Fruit fly (Drosophila melanogaster) whole organism, wandering third instar larva: Measurements from ENCODE around the gene mil.
A peak's percentile ranks its signal among the peaks of the same experiment; 100 is the strongest.

Experiments
- CG32264 ChIP-seq: fragments of 200-800 bp; sonication (Bioruptor generic); optimal IDR thresholded peaks from 2 replicates; lab custom pipeline; 2016; ENCODE audit warnings: missing biosample characterization, missing genetic modification characterization
- CG9705 ChIP-seq: fragments of 200-800 bp; sonication (Bioruptor generic); optimal IDR thresholded peaks from 2 replicates; lab custom pipeline; 2018; ENCODE audit warnings: missing biosample characterization, mild to moderate bottlenecking, missing genetic modification characterization
- Dfd ChIP-seq: fragments of >200 bp; optimal IDR thresholded peaks from 2 replicates; lab custom pipeline; 2017; ENCODE audit warnings: missing biosample characterization, missing genetic modification characterization
- Dif ChIP-seq: fragments of 200-275, 200-300 bp; sonication (Bioruptor generic); optimal IDR thresholded peaks from 2 replicates; lab custom pipeline; 2018; ENCODE audit warnings: missing biosample characterization, missing genetic modification characterization; ENCODE audit not compliant: partially characterized antibody
- HLH106 ChIP-seq: fragments of 200-800 bp; optimal IDR thresholded peaks from 3 replicates; lab custom pipeline; 2019; ENCODE audit warnings: missing biosample characterization, mild to moderate bottlenecking, missing genetic modification characterization, moderate library complexity
- Hnf4 ChIP-seq: fragments of 200-800 bp; sonication (Bioruptor generic); optimal IDR thresholded peaks from 2 replicates; lab custom pipeline; 2016; ENCODE audit warnings: missing biosample characterization, mild to moderate bottlenecking, missing genetic modification characterization
- Hr78 ChIP-seq: fragments of >200 bp; optimal IDR thresholded peaks from 2 replicates; lab custom pipeline; 2017; ENCODE audit warnings: missing biosample characterization, missing genetic modification characterization
- Hr83 ChIP-seq: fragments of 200-300 bp; sonication (Bioruptor generic); optimal IDR thresholded peaks from 2 replicates; lab custom pipeline; 2016; ENCODE audit warnings: missing biosample characterization, mild to moderate bottlenecking, missing genetic modification characterization, moderate library complexity; ENCODE audit not compliant: poor library complexity, severe bottlenecking
- Mio ChIP-seq: sonication (Bioruptor generic); optimal IDR thresholded peaks from 2 replicates; lab custom pipeline; 2016; ENCODE audit warnings: missing biosample characterization, missing genetic modification characterization
- Myc ChIP-seq: fragments of >200 bp; optimal IDR thresholded peaks from 2 replicates; lab custom pipeline; 2017
- N ChIP-seq: fragments of >200 bp; optimal IDR thresholded peaks from 2 replicates; lab custom pipeline; 2018; ENCODE audit warnings: missing biosample characterization, missing external identifiers, missing genetic modification characterization
- OdsH ChIP-seq: fragments of 200-800 bp; sonication (Bioruptor generic); optimal IDR thresholded peaks from 2 replicates; lab custom pipeline; 2016; ENCODE audit warnings: missing biosample characterization, mild to moderate bottlenecking, missing genetic modification characterization
- Rel ChIP-seq, 2 experiments: fragments of 200-800 bp; sonication (Bioruptor generic) in 1 of 2; optimal IDR thresholded peaks; 2 replicates in 1 of 2; 3 replicates in 1 of 2; lab custom pipeline; 2016 to 2019; ENCODE audit warnings: mild to moderate bottlenecking in 2 of 2, missing biosample characterization in 2 of 2, missing genetic modification characterization in 2 of 2, moderate library complexity in 1 of 2
- Sp1 ChIP-seq: fragments of 200-800 bp; sonication (Bioruptor generic); optimal IDR thresholded peaks from 3 replicates; lab custom pipeline; 2019; ENCODE audit warnings: missing biosample characterization, mild to moderate bottlenecking, missing genetic modification characterization, moderate library complexity
- Vsx2 ChIP-seq: fragments of 200-300, 225-300 bp; sonication (Bioruptor generic); optimal IDR thresholded peaks from 2 replicates; lab custom pipeline; 2018; ENCODE audit warnings: missing biosample characterization, missing genetic modification characterization; ENCODE audit not compliant: partially characterized antibody
- br ChIP-seq: fragments of 200-800 bp; sonication (Bioruptor generic); optimal IDR thresholded peaks from 2 replicates; lab custom pipeline; 2016; ENCODE audit warnings: missing biosample characterization, missing genetic modification characterization
- brk ChIP-seq: fragments of 200-800 bp; sonication (Bioruptor generic); optimal IDR thresholded peaks from 2 replicates; lab custom pipeline; 2016; ENCODE audit warnings: missing biosample characterization, mild to moderate bottlenecking, missing genetic modification characterization
- dl ChIP-seq, 2 experiments: fragments of 175-275, 200-275 bp in 1 of 2; fragments of 200-275 bp in 1 of 2; sonication (Bioruptor generic); optimal IDR thresholded peaks; lab custom pipeline; 2018; ENCODE audit warnings: mild to moderate bottlenecking in 2 of 2, missing biosample characterization in 2 of 2, missing genetic modification characterization in 2 of 2, moderate library complexity in 2 of 2; ENCODE audit not compliant: partially characterized antibody in 2 of 2, insufficient read depth in 1 of 2
- dsf ChIP-seq: sonication (Bioruptor generic); optimal IDR thresholded peaks from 2 replicates; lab custom pipeline; 2016; ENCODE audit warnings: missing biosample characterization, missing genetic modification characterization, borderline replicate concordance
- ey ChIP-seq: fragments of 200-800 bp; sonication (Bioruptor generic); optimal IDR thresholded peaks from 2 replicates; lab custom pipeline; 2016; ENCODE audit warnings: missing biosample characterization, missing genetic modification characterization
- foxo ChIP-seq, 2 experiments: fragments of 200-800 bp; sonication (Bioruptor generic); optimal IDR thresholded peaks; 2 replicates in 1 of 2; 3 replicates in 1 of 2; lab custom pipeline; 2016 to 2017; ENCODE audit warnings: missing biosample characterization in 2 of 2, missing genetic modification characterization in 2 of 2
- h ChIP-seq: fragments of 200-800 bp; sonication (Bioruptor generic); optimal IDR thresholded peaks from 3 replicates; lab custom pipeline; 2016; ENCODE audit warnings: missing biosample characterization, mild to moderate bottlenecking, missing genetic modification characterization
- jim ChIP-seq: fragments of 175-275, 200-325 bp; sonication (Bioruptor generic); optimal IDR thresholded peaks from 2 replicates; lab custom pipeline; 2016; ENCODE audit warnings: missing biosample characterization, mild to moderate bottlenecking, missing genetic modification characterization
- pan ChIP-seq: fragments of >200 bp; optimal IDR thresholded peaks from 2 replicates; lab custom pipeline; 2017
- rgr ChIP-seq: fragments of 200-800 bp; sonication (Bioruptor generic); optimal IDR thresholded peaks from 3 replicates; lab custom pipeline; 2016; ENCODE audit warnings: missing biosample characterization, mild to moderate bottlenecking, missing genetic modification characterization
- sage ChIP-seq: fragments of 200-800 bp; sonication (Bioruptor generic); optimal IDR thresholded peaks from 2 replicates; lab custom pipeline; 2016; ENCODE audit warnings: missing biosample characterization, mild to moderate bottlenecking, missing genetic modification characterization
- sv ChIP-seq: fragments of 200-800 bp; sonication (Bioruptor generic); optimal IDR thresholded peaks from 3 replicates; lab custom pipeline; 2016; ENCODE audit warnings: missing biosample characterization, missing genetic modification characterization

The mil gene

dm6 chr3R:27928140-27928539, 15.9 kb downstream of the mil start, which contains the start of gene nenya:
Gene nenya, minus strand, starts transcription at chr3R:27928174.
- TF ChIP-seq CG9705 (GFP tag; lab: Kevin White, UChicago) (no peak), OdsH (GFP tag; lab: Kevin White, UChicago) (no peak), brk (GFP tag; lab: Kevin White, UChicago) (no peak), Dfd (GFP tag; lab: Kevin White, UChicago) (no peak), Vsx2 (no peak), Hnf4 (no peak), rgr (GFP tag; lab: Kevin White, UChicago) (no peak), Rel (GFP tag; optimal IDR thresholded peaks at IDR 0.05; lab: Kevin White, UChicago) (no peak), Rel (tag; optimal IDR thresholded peaks at IDR 0.05; lab: Kevin White, UChicago) (no peak), Sp1 (no peak), pan (lab: Kevin White, UChicago) (no peak), sage (GFP tag; lab: Kevin White, UChicago) (no peak)

DNA sequence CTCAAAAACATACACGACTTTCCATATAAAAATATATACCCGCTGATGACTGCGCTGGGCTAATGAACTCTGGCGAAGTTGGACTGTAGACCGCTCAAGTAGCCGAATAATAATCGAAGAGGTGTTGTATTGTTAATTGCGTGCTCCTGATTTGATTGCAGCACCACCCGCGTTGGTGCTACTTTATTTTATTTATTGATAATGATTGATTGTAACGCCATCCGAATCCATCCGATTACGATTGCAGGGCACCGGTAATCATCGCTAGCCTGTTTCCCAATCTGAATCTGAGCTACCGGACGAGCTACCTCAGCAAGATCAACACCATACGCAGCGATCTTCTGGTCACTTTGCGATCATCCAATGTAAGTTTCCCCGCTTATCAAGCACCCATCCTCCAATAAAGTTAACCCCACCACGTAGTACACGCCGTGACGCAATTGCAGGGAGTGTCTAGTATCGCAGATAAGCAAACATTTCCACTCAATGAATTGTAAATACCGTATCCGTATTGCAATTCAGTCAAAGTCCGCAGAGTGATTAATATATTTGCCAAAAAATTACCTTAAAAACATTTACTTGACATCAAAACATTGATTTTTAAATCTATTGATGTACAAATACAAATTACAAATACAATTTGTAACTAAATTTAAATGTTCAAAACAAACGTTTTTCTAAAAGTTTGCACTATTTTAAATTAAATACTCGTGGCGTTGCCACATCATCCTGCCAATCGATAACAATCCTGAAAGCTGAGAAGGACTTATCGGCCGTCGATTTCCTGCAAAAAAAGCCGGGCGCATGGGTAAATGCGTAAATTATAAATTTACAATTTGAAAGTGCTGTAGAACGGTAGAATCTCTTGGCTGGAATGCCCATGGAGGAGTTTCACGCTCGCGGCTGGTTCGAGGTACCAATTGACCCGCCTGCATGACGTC, 17.0 kb downstream of the mil start:
- TF ChIP-seq Rel (GFP tag; optimal IDR thresholded peaks at IDR 0.05; lab: Kevin White, UChicago) (no peak), Rel (tag; optimal IDR thresholded peaks at IDR 0.05; lab: Kevin White, UChicago) (peak; percentile 21), foxo (GFP tag; optimal IDR thresholded peaks at IDR 0.05; lab: Kevin White, UChicago) (no peak), h (GFP tag; lab: Kevin White, UChicago) (peak; percentile 58), Hnf4 (peak; percentile 61), brk (GFP tag; lab: Kevin White, UChicago) (no peak)

DNA sequence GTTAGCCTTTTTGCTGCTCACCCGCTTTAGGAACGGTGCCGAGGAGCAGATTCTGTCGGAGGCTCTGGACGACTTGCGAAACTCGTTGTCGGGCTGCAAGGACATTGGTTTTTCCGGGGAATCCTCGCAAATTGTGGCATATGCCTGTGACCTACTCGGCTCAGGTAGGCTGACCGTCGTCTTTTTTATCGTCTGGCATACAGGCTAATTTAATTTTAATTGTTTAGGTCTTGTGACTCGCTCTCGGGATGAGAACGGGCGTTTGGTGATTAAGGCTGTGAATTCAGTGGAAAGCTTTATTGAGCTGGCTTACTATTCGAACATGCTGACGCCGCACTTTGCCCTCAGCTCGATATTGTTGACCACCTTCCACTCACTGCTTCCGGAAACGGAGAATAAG, 19.2 kb downstream of the mil start:
- TF ChIP-seq rgr (GFP tag; lab: Kevin White, UChicago) (no peak), Vsx2 (no peak), ey (no peak), sage (GFP tag; lab: Kevin White, UChicago) (no peak), Dfd (GFP tag; lab: Kevin White, UChicago) (no peak), Myc (lab: Kevin White, UChicago) (no peak), sv (GFP tag; lab: Kevin White, UChicago) (no peak), CG9705 (GFP tag; lab: Kevin White, UChicago) (no peak), Hr78 (GFP tag; lab: Kevin White, UChicago) (no peak), Rel (GFP tag; optimal IDR thresholded peaks at IDR 0.05; lab: Kevin White, UChicago) (no peak), Rel (tag; optimal IDR thresholded peaks at IDR 0.05; lab: Kevin White, UChicago) (no peak), Hr83 (no peak), jim (GFP tag; lab: Kevin White, UChicago) (no peak), Mio (GFP tag; lab: Kevin White, UChicago) (no peak), HLH106 (tag; lab: Kevin White, UChicago) (no peak), pan (lab: Kevin White, UChicago) (no peak), CG32264 (GFP tag; lab: Kevin White, UChicago) (no peak), foxo (GFP tag; optimal IDR thresholded peaks at IDR 0.05; lab: Kevin White, UChicago) (no peak), dsf (GFP tag; lab: Kevin White, UChicago) (no peak), brk (GFP tag; lab: Kevin White, UChicago) (no peak), br (no peak)

DNA sequence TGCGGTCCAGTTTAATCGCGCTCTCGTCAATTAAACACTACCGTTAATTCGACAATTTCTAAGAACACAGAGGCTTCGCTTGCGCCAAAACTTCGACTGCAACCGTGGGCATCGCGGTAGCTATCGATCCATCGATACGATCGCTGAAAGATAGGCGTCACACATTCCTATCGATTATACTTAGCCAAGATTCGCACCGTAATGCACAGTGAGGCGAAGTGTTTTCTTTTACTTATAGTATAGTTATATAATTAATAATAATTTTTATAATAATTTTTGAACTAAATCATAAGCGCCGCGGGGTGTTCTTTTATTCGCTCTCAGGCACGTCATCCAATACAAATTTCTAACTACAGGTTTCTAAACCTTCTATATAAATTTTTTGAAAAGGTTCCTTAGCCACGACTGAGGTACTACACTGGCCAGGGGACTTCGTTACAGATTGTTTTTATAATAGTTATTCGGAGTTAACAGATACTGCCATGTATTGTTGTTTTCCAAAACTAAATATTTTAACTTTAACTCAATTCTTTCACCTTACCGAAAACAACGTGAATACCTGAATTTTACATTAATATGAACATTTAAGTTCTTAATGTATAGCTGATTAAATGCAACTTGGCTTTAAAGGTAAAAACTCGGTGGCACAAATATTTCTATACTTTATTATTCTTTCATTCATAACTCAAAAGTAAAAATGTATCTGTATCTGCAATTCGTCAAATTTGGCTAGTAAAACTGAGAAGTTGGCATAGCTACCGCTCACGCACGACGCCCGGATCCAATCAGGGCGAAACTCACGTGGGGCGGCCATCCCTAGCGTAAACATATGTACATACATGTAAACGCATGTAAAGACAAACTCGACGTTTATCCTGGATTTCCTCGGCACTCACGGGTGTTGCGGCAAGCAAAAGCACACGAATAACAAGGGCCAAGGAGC, 25.8 kb downstream of the mil start, which contains the start of the genes NSD and BOD1:
Gene NSD, minus strand, starts transcription at position 102 of the 943 bp plus-strand sequence.
Gene BOD1, plus strand, starts transcription at position 494 of the 943 bp plus-strand sequence.
- TF ChIP-seq dsf (GFP tag; lab: Kevin White, UChicago): no peak
- peak; percentile 67 for TF ChIP-seq HLH106 (tag; lab: Kevin White, UChicago)
- peak; percentile 11 for TF ChIP-seq Dif (GFP tag; lab: Kevin White, UChicago)
- TF ChIP-seq br: peak; percentile 13
- TF ChIP-seq sv (GFP tag; lab: Kevin White, UChicago): peak; percentile 9
- peak; percentile 78 for TF ChIP-seq Hr83
- no peak for TF ChIP-seq N (GFP tag; lab: Kevin White, UChicago)
- peak; percentile 1 for TF ChIP-seq jim (GFP tag; lab: Kevin White, UChicago)
- TF ChIP-seq dl (GFP tag; optimal IDR thresholded peaks at IDR 0.05; lab: Kevin White, UChicago; ENCODE audit: insufficient read depth in 1 of 2, partially characterized antibody in 2 of 2): no peak
- TF ChIP-seq foxo (GFP tag; optimal IDR thresholded peaks at IDR 0.05; lab: Kevin White, UChicago): peak in 1 of 2 experiments; percentile 57
- peak; percentile 88 for TF ChIP-seq Myc (lab: Kevin White, UChicago)
- no peak for TF ChIP-seq Hnf4
- TF ChIP-seq rgr (GFP tag; lab: Kevin White, UChicago): peak; percentile 23
- TF ChIP-seq h (GFP tag; lab: Kevin White, UChicago): peak; percentile 20
